Worm (Caenorhabditis elegans) whole organism, young adult: Measurements from ENCODE around the gene lhpp-1.
"Not testable (repeated sequence)": the region's sequence is repeated elsewhere in the genome, so short reads cannot be mapped to it uniquely, and the experiment has no call there.

ENCODE experiments used
- C06A6.2 ChIP-seq: fragments of 200-800 bp; sonication (Bioruptor generic); conservative IDR thresholded peaks from 2 replicates; pipeline ENCODE4 v1.3.6; 2022; ENCODE audit warnings: missing genetic modification characterization, missing compliant biosample characterization
- D2030.7 ChIP-seq: fragments of 200-800 bp; sonication (Bioruptor generic); IDR thresholded peaks from 2 replicates; pipeline ENCODE4 v1.3.6; 2022; ENCODE audit warnings: missing genetic modification reagents, missing genetic modification characterization, missing compliant biosample characterization
- F33H1.4 ChIP-seq: fragments of 200-800 bp; sonication (Bioruptor generic); IDR thresholded peaks from 2 replicates; pipeline ENCODE4 v1.3.6; 2022; ENCODE audit warnings: missing genetic modification reagents, missing genetic modification characterization, missing compliant biosample characterization
- F57A8.1 ChIP-seq: fragments of 200-800 bp; sonication (Bioruptor generic); optimal IDR thresholded peaks from 2 replicates; lab custom pipeline; 2018; ENCODE audit warnings: mild to moderate bottlenecking, missing genetic modification characterization, moderate library complexity, missing compliant biosample characterization
- K12H6.12 ChIP-seq: fragments of 200-800 bp; sonication (Bioruptor generic); optimal IDR thresholded peaks from 2 replicates; lab custom pipeline; 2018; ENCODE audit warnings: mild to moderate bottlenecking, missing genetic modification characterization, missing compliant biosample characterization
- T07F8.4 ChIP-seq: sonication (generic microtip); optimal IDR thresholded peaks from 2 replicates; lab custom pipeline; 2016; ENCODE audit warnings: mild to moderate bottlenecking, missing genetic modification characterization, moderate library complexity, missing compliant biosample characterization
- T26A5.8 ChIP-seq: sonication (generic microtip); optimal IDR thresholded peaks from 2 replicates; lab custom pipeline; 2016; ENCODE audit warnings: missing genetic modification characterization, missing compliant biosample characterization
- Y56A3A.18 ChIP-seq: fragments of 200-800 bp; sonication (Bioruptor generic); IDR thresholded peaks from 2 replicates; pipeline ENCODE4 v1.3.6; 2022; ENCODE audit warnings: missing genetic modification reagents, missing genetic modification characterization, missing compliant biosample characterization
- Y79H2A.3 ChIP-seq: fragments of 200-800 bp; sonication (Bioruptor generic); conservative IDR thresholded peaks from 2 replicates; pipeline ENCODE4 v1.3.6; 2022; ENCODE audit warnings: missing genetic modification reagents, missing genetic modification characterization, missing compliant biosample characterization
- Y95B8A.8 ChIP-seq: fragments of 200-800 bp; sonication (Bioruptor generic); IDR thresholded peaks from 2 replicates; pipeline ENCODE4 v1.3.6; 2022; ENCODE audit warnings: missing genetic modification reagents, missing genetic modification characterization, missing compliant biosample characterization
- attf-6 ChIP-seq: fragments of 200-800 bp; sonication (Bioruptor generic); IDR thresholded peaks from 2 replicates; pipeline ENCODE4 v1.3.6; 2022; ENCODE audit warnings: missing genetic modification reagents, missing genetic modification characterization, missing compliant biosample characterization
- ccch-3 ChIP-seq: fragments of 200-800 bp; sonication (Bioruptor generic); optimal IDR thresholded peaks from 2 replicates; lab custom pipeline; 2018; ENCODE audit warnings: mild to moderate bottlenecking, missing genetic modification characterization, missing compliant biosample characterization
- ceh-58 ChIP-seq: fragments of 200-800 bp; sonication (Bioruptor generic); IDR thresholded peaks from 2 replicates; pipeline ENCODE4 v1.3.6; 2022; ENCODE audit warnings: missing genetic modification characterization, missing compliant biosample characterization
- ceh-91 ChIP-seq: fragments of 200-800 bp; sonication (Bioruptor generic); IDR thresholded peaks from 2 replicates; pipeline ENCODE4 v1.3.6; 2022; ENCODE audit warnings: missing genetic modification reagents, missing genetic modification characterization, missing compliant biosample characterization
- die-1 ChIP-seq: sonication (generic microtip); optimal IDR thresholded peaks from 2 replicates; lab custom pipeline; 2016; ENCODE audit warnings: missing genotype, mild to moderate bottlenecking, missing genetic modification characterization, missing compliant biosample characterization
- egl-18 ChIP-seq: fragments of 200-800 bp; sonication (Bioruptor generic); IDR thresholded peaks from 2 replicates; pipeline ENCODE4 v1.3.6; 2022; ENCODE audit warnings: missing genetic modification reagents, missing genetic modification characterization, missing compliant biosample characterization
- egrh-3 ChIP-seq: fragments of 200-800 bp; sonication (Bioruptor generic); IDR thresholded peaks from 2 replicates; pipeline ENCODE4 v1.3.6; 2022; ENCODE audit warnings: missing genetic modification reagents, missing genetic modification characterization, missing compliant biosample characterization
- ekl-4 ChIP-seq: fragments of 200-800 bp; sonication (Bioruptor generic); IDR thresholded peaks from 2 replicates; pipeline ENCODE4 v1.3.6; 2022; ENCODE audit warnings: missing genetic modification reagents, missing genetic modification characterization, missing compliant biosample characterization
- hmg-20 ChIP-seq: fragments of 200-800 bp; sonication (Bioruptor generic); IDR thresholded peaks from 2 replicates; pipeline ENCODE4 v1.3.6; 2022; ENCODE audit warnings: missing genetic modification reagents, missing genetic modification characterization, missing compliant biosample characterization
- let-526 ChIP-seq: fragments of 200-800 bp; sonication (Bioruptor generic); IDR thresholded peaks from 2 replicates; pipeline ENCODE4 v1.3.6; 2022; ENCODE audit warnings: missing genetic modification reagents, missing genetic modification characterization, missing compliant biosample characterization
- lin-40 ChIP-seq: sonication (generic microtip); optimal IDR thresholded peaks from 2 replicates; lab custom pipeline; 2016; ENCODE audit warnings: missing genetic modification characterization, mild to moderate bottlenecking, missing compliant biosample characterization, missing genotype, missing genetic modification reagents
- lir-1 ChIP-seq: fragments of 200-800 bp; sonication (Bioruptor generic); conservative IDR thresholded peaks from 2 replicates; pipeline ENCODE4 v1.3.6; 2022; ENCODE audit warnings: missing genetic modification reagents, missing genetic modification characterization, missing compliant biosample characterization
- madf-10 ChIP-seq: sonication (generic microtip); optimal IDR thresholded peaks from 2 replicates; lab custom pipeline; 2016; ENCODE audit warnings: mild to moderate bottlenecking, missing genetic modification characterization, missing compliant biosample characterization
- mel-28 ChIP-seq: sonication (generic microtip); optimal IDR thresholded peaks from 2 replicates; lab custom pipeline; 2016; ENCODE audit warnings: borderline replicate concordance, mild to moderate bottlenecking, missing genetic modification characterization, missing compliant biosample characterization
- mes-4 ChIP-seq: sonication (generic microtip); optimal IDR thresholded peaks from 2 replicates; lab custom pipeline; 2016; ENCODE audit warnings: missing genotype, missing genetic modification characterization, missing compliant biosample characterization
- nhr-27 ChIP-seq: fragments of 200-800 bp; sonication (Bioruptor generic); optimal IDR thresholded peaks from 2 replicates; lab custom pipeline; 2018; ENCODE audit warnings: mild to moderate bottlenecking, missing genetic modification characterization, moderate library complexity, missing compliant biosample characterization
- rec-8 ChIP-seq, 2 experiments: sonication (generic microtip); optimal IDR thresholded peaks; 2 replicates each; lab custom pipeline; 2016; ENCODE audit warnings: mild to moderate bottlenecking in 2 of 2, missing genetic modification characterization in 2 of 2, missing genetic modification reagents in 2 of 2, missing genotype in 2 of 2, missing biosample characterization in 1 of 2, missing compliant biosample characterization in 1 of 2, moderate library complexity in 1 of 2
- repo-1 ChIP-seq: sonication (generic microtip); optimal IDR thresholded peaks from 2 replicates; lab custom pipeline; 2017; ENCODE audit warnings: mild to moderate bottlenecking, missing genetic modification characterization, missing compliant biosample characterization
- tbp1 ChIP-seq: fragments of 200-800 bp; sonication (Bioruptor generic); optimal IDR thresholded peaks from 2 replicates; lab custom pipeline; 2018; ENCODE audit warnings: mild to moderate bottlenecking, missing genetic modification characterization, missing compliant biosample characterization
- tbx-9 ChIP-seq: sonication (generic microtip); optimal IDR thresholded peaks from 2 replicates; lab custom pipeline; 2016; ENCODE audit warnings: borderline replicate concordance, missing genetic modification characterization, inconsistent platforms, missing compliant biosample characterization
- zfh-2 ChIP-seq: fragments of 200-800 bp; sonication (Bioruptor generic); conservative IDR thresholded peaks from 2 replicates; pipeline ENCODE4 v1.3.6; 2022; ENCODE audit warnings: missing genetic modification reagents, missing genetic modification characterization, missing compliant biosample characterization
- ztf-25 ChIP-seq: fragments of 200-800 bp; sonication (Bioruptor generic); IDR thresholded peaks from 2 replicates; pipeline ENCODE4 v1.3.6; 2022; ENCODE audit warnings: missing genetic modification reagents, missing genetic modification characterization, missing compliant biosample characterization
- ztf-3 ChIP-seq: fragments of 200-800 bp; sonication (Bioruptor generic); optimal IDR thresholded peaks from 2 replicates; lab custom pipeline; 2018; ENCODE audit warnings: mild to moderate bottlenecking, missing genetic modification characterization, missing compliant biosample characterization
- ztf-6 ChIP-seq: fragments of 200-800 bp; sonication (Bioruptor generic); IDR thresholded peaks from 2 replicates; pipeline ENCODE4 v1.3.6; 2022; ENCODE audit warnings: missing genetic modification reagents, missing genetic modification characterization, missing compliant biosample characterization

The lhpp-1 gene

DNA sequence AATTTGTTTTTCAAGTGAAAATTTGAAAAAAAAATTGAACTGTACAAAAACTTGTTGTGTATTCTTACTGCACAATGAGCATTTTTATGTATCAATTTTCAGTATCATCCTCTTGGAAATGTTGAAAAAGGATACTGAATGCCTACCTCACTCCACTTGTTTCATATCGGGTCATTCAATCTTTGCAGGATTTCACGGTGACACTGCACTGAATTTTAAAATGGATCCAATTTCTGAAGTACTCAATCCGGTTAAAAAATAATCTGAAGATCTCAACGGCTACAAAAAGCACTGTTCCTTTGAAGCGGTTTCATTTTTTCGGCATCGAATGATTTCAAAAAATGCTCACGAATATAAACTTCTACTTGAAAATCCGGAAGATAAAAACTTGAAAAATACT is 26.3 kb upstream of the lhpp-1 start:
- TF ChIP-seq ekl-4, result no peak
- TF ChIP-seq madf-10 (tag; lab: Kevin White, UChicago), result no peak
- no peak for TF ChIP-seq mel-28 (tag; lab: Kevin White, UChicago)
- no peak for TF ChIP-seq repo-1
- TF ChIP-seq C06A6.2 (GFP tag; lab: Robert Waterston, UW), result no peak
- no peak for TF ChIP-seq attf-6 (GFP tag; lab: Robert Waterston, UW)
- TF ChIP-seq T07F8.4 (tag; lab: Kevin White, UChicago), result no peak
- no peak for TF ChIP-seq K12H6.12
- no peak for TF ChIP-seq Y95B8A.8 (GFP tag; lab: Robert Waterston, UW)
- no peak for TF ChIP-seq let-526 (GFP tag; lab: Robert Waterston, UW)
- no peak for TF ChIP-seq die-1
- no peak for TF ChIP-seq D2030.7 (GFP tag; lab: Robert Waterston, UW)
- no peak for TF ChIP-seq nhr-27 (tag; lab: Kevin White, UChicago)
- no peak for TF ChIP-seq ceh-91 (GFP tag; lab: Robert Waterston, UW)
- TF ChIP-seq tbx-9 (tag; lab: Kevin White, UChicago), result no peak
- no peak for TF ChIP-seq ceh-58 (GFP tag; lab: Robert Waterston, UW)

DNA sequence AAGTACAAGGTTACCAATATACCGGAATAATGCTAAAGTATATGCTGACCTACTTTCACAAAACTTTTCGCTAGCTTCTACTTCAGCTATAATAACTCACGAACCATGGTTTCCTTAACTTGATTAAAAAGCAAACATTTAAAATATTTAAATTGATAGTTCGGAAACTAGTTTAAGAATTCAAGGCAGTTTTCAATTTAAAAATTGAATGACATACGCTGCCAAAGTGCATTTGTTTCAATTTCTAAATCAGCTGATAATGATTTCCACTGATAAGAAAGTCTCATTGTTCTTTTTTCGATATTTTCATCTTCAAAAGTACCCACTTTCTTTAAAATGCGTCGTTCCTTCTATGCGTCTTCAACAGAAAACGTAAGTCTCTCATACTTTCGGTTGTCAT is 19.6 kb upstream of the lhpp-1 start, which contains the start of gene enpp-1:
enpp-1 (plus strand) TSS at position 301 of the 400 bp plus-strand sequence.
- TF ChIP-seq egl-18 (GFP tag; lab: Robert Waterston, UW); F57A8.1 (GFP tag; lab: Kevin White, UChicago); repo-1: not testable (repeated sequence)
- TF ChIP-seq, all 124 proteins: peak for 0; not testable (repeated sequence) for 124

DNA sequence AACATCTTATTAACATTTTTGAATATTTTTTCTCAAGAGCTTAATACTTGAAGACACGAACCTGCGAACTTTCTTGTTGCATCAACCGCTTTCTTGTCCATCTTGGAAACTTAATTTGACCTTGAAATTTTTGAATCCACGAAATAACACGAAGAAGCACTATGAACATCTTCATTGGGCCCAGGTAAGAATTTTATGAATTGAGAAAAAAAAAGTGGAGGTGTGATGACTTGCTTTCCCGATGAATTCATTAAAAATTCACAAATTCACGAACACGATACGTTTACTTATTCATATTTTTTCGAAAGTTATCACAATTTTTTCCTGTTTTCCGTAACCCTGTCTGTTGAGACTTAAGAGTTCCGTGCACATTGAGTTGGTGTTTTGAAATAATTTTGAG is 19.1 kb upstream of the lhpp-1 start, which contains the start of gene C27A7.6:
C27A7.6 (minus strand) TSS at position 101 of the 400 bp plus-strand sequence.
- not testable (repeated sequence) for TF ChIP-seq ccch-3 (GFP tag; lab: Kevin White, UChicago); mes-4 (tag; lab: Kevin White, UChicago); T26A5.8 (tag; lab: Kevin White, UChicago)

DNA sequence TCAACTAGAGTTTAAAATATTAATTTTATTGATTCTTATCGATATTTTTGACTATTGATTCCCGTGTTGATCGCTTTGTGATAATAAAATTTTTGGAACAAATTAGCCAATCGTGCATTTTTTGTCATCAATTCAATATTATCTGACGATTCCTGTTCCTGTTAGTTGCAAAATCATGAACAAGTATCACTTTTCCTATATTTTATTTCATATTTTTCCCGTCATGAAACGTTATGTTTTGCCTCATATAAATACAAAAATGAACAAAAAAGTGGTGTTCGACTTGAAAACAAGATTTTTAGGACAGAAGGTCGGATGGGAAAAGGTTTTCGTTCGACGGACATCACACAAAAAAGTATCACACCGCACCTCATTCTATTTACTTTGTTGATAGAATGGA is 9.7 kb upstream of the lhpp-1 start, which contains the start of gene C13C4.6:
C13C4.6 (plus strand) TSS at position 301 of the 400 bp plus-strand sequence.
- TF ChIP-seq lin-40 (tag; lab: Kevin White, UChicago), result no peak
- no peak for TF ChIP-seq ztf-6
- TF ChIP-seq ztf-25, result no peak
- no peak for TF ChIP-seq lir-1 (GFP tag; lab: Robert Waterston, UW)
- no peak for TF ChIP-seq egrh-3 (GFP tag; lab: Robert Waterston, UW)
- no peak for TF ChIP-seq Y56A3A.18
- no peak for TF ChIP-seq zfh-2 (GFP tag; lab: Robert Waterston, UW)
- TF ChIP-seq hmg-20 (GFP tag; lab: Robert Waterston, UW), result no peak
- TF ChIP-seq tbx-9 (tag; lab: Kevin White, UChicago), result no peak
- TF ChIP-seq rec-8 (tag; optimal IDR thresholded peaks at IDR 0.05; lab: Kevin White, UChicago), result no peak
- TF ChIP-seq repo-1, result no peak
- no peak for TF ChIP-seq Y79H2A.3
- no peak for TF ChIP-seq Y95B8A.8 (GFP tag; lab: Robert Waterston, UW)
- no peak for TF ChIP-seq ztf-3 (GFP tag; lab: Kevin White, UChicago)
- no peak for TF ChIP-seq K12H6.12
- TF ChIP-seq tbp1 (GFP tag; lab: Kevin White, UChicago), result no peak
- no peak for TF ChIP-seq F33H1.4 (GFP tag; lab: Robert Waterston, UW)
- no peak for TF ChIP-seq ekl-4
